Fruit fly (Drosophila melanogaster) whole organism: Measurements from ENCODE around the gene aqz.

Source experiments
- CG8478 ChIP-seq: fragments of >200 bp; optimal IDR thresholded peaks from 2 replicates; lab custom pipeline; 2018; ENCODE audit warnings: inconsistent platforms
- Dll ChIP-seq: fragments of >200 bp; optimal IDR thresholded peaks from 2 replicates; lab custom pipeline; 2017
- EcR ChIP-seq, 2 experiments: fragments of >200 bp; optimal IDR thresholded peaks; 2 replicates each; lab custom pipeline; 2017; ENCODE audit warnings: missing biosample characterization in 2 of 2, missing genetic modification characterization in 2 of 2, missing genetic modification reagents in 2 of 2
- pan ChIP-seq: fragments of >200 bp; optimal IDR thresholded peaks from 2 replicates; lab custom pipeline; 2017
- psq ChIP-seq: fragments of >200 bp; optimal IDR thresholded peaks from 2 replicates; lab custom pipeline; 2017
- usp ChIP-seq: fragments of >200 bp; optimal IDR thresholded peaks from 2 replicates; lab custom pipeline; 2017; ENCODE audit warnings: missing biosample characterization, missing genetic modification characterization, mixed read lengths

Gene aqz

DNA sequence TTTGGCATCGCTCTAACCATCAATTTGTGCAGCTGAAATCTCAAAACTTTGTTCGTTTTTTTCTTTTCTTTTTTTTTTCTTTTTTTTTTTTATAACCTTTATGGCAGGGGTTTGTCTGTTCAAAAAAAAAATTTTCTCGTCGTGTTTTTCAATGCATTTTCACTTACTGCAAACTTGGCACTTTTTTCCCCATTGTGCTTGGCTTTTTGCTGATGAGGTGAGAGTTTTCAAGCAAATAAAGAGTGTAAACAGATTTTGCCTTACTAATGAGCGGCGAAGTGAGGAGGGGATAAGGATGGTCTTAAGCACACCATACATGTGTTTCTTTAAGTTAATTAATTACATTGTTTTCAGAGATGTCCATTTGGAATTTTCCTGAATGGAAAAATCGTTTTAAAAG, 35.8 kb upstream of the aqz start:
- no peak for TF ChIP-seq usp
- no peak for TF ChIP-seq psq (lab: Kevin White, UChicago)
- TF ChIP-seq Dll, result no peak
- no peak for TF ChIP-seq CG8478 (lab: Kevin White, UChicago)
- no peak for TF ChIP-seq EcR (GFP tag; optimal IDR thresholded peaks at IDR 0.05; lab: Kevin White, UChicago)
- no peak for TF ChIP-seq pan (lab: Kevin White, UChicago)

DNA sequence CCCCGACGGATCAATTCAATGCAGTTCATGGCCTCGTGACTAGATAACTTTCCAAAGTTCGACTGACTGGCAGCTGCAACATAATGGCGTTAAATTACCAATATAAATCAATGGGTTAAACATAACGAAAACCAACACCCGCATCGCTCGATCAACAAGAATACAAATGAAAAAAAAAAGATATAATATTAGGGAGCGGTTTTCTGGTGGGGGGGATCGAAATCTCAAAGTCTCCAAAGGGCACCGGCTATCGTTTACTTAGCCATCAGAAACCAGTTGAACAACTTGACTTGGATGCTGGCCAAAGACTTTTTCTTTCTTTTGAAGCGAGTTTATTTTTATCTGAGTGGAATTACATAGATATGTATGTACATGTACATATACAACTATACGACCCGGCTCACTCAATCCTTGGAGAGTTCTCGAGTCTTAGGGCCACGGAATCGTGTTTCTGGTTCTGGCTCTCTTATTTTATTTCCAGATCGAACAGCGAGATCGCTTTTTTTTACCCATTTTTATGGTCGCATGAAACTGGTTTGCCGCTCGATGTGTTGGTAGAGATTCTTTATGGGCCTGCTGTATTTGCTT, 34.2 kb upstream of the aqz start:
- TF ChIP-seq usp (no peak), psq (lab: Kevin White, UChicago) (no peak), CG8478 (lab: Kevin White, UChicago) (no peak), pan (lab: Kevin White, UChicago) (no peak), Dll (no peak), EcR (GFP tag; optimal IDR thresholded peaks at IDR 0.05; lab: Kevin White, UChicago) (no peak)

DNA sequence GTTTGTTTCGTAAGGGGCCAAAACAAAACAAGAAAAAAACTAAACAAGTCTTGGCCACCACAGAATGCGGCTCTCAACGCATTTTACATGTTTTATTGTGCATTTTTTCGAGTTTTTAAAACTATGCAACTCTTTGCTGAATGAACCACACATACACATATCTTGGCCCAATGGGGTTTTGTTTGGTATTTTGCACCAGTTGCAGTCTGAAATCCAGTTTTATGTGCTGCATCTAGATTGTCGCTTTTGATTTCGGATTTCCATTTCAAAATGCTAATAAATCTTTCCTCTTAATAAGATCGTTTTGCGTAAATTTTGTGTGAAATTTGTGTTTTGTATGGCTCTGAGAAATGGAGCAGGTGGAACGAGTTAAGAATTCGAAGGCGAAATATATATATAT, 33.2 kb upstream of the aqz start:
- TF ChIP-seq EcR (GFP tag; optimal IDR thresholded peaks at IDR 0.05; lab: Kevin White, UChicago) (no peak), psq (lab: Kevin White, UChicago) (no peak), usp (no peak), Dll (no peak), pan (lab: Kevin White, UChicago) (no peak), CG8478 (lab: Kevin White, UChicago) (no peak)

- no peak for TF ChIP-seq usp
- TF ChIP-seq pan (lab: Kevin White, UChicago), result no peak
- TF ChIP-seq psq (lab: Kevin White, UChicago), result no peak
- TF ChIP-seq EcR (GFP tag; optimal IDR thresholded peaks at IDR 0.05; lab: Kevin White, UChicago), result no peak
- TF ChIP-seq Dll, result no peak
- no peak for TF ChIP-seq CG8478 (lab: Kevin White, UChicago)
These were observed 32.7 kb upstream of the aqz start for dm6 chr3R:8853197-8853596.

- TF ChIP-seq EcR (GFP tag; optimal IDR thresholded peaks at IDR 0.05; lab: Kevin White, UChicago) (no peak), pan (lab: Kevin White, UChicago) (no peak), Dll (no peak), psq (lab: Kevin White, UChicago) (no peak)
These were observed 30.1 kb upstream of the aqz start for dm6 chr3R:8850616-8851015.

DNA sequence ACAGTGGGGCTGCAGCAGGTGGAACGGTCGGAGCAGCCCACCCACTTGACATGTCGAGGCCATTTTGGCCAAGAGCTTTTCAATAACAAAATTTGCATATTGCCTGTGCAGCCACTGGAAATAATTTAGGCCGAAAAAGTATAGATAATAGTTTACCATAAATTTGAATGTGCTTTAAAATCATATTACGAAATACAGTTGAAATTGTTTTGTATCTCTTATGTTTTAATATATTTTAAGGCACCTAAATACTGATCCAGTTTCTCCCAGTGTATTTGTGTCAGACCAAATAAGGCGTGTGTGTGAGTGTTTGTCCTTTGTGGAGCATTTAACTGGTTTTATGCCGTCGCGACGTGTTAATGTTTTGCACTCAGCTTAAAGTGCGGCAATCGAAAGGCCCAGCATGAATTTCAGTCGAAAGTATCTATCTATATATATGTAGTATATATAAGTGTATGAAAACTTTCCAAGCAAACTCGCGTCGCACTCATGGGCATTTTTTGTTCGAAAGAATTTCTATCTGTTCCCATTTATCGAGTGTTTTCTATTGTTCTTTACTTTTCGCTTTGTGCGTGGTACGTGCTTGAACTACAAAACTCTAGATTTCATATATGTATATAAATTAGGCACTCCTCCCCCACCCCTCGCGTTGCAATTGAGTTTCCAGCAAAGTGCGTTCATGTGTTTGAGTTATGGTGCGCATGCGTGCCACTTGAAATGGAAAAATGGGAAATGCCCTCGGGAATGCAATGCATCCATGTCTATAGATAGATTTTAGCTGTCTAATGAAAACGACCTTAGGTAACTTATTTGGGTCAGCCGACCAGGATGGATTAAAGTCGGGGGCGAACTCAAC, 29.1 kb upstream of the aqz start:
- TF ChIP-seq Dll (no peak), usp (no peak), EcR (GFP tag; optimal IDR thresholded peaks at IDR 0.05; lab: Kevin White, UChicago) (no peak), CG8478 (lab: Kevin White, UChicago) (no peak), psq (lab: Kevin White, UChicago) (no peak), pan (lab: Kevin White, UChicago) (no peak)

DNA sequence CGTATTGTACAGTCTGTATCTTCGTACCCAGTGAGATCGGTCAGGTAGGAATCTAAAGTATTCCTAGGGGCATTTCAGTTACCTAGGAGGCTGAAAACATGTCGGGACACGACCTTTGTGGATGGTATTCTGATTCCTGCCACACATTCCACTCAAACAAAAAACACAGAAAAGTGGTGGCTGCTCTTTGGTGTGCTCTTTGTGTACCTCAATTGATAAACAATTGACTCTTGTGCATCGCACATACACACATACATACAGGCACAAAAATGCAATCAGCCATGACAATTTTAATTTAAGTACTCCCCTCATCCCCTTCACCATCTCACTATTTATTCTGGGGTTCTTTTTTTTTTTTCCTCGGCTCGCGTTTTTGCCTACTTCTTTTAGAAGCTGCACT, 27.7 kb upstream of the aqz start:
- TF ChIP-seq CG8478 (lab: Kevin White, UChicago), result no peak
- TF ChIP-seq Dll, result no peak
- TF ChIP-seq psq (lab: Kevin White, UChicago), result no peak
- no peak for TF ChIP-seq pan (lab: Kevin White, UChicago)
- TF ChIP-seq usp, result no peak
- no peak for TF ChIP-seq EcR (GFP tag; optimal IDR thresholded peaks at IDR 0.05; lab: Kevin White, UChicago)

DNA sequence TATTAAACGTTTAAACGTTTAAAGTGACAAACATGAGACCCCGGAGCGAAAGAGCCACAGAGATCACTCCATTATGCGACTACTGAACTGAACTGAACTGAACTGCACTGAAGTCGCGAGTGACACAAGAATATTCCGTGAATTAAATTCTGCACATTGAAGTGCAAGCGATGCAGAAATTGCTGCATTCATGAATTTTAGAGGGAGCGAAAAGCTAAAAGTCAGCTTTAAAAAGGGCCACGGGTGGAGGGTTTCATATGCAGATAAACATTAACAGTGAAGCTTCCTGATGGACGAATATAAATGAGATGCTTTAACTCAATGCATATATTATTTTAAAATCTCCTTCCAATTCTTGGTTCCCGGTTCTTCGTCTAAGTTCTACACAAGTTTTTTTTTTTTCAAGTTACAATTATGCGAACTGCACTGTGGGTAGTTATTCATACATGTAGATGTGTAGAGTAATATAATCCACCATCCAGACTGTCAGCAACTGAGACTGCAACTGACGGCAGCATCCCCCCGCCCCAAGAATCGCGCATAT, 26.7 kb upstream of the aqz start:
- TF ChIP-seq Dll, result no peak
- no peak for TF ChIP-seq usp
- TF ChIP-seq pan (lab: Kevin White, UChicago), result no peak
- TF ChIP-seq CG8478 (lab: Kevin White, UChicago), result no peak

dm6 chr3R:8846154-8846648, 25.7 kb upstream of the aqz start:
- TF ChIP-seq pan (lab: Kevin White, UChicago) (no peak), CG8478 (lab: Kevin White, UChicago) (no peak), usp (no peak), psq (lab: Kevin White, UChicago) (no peak), Dll (no peak), EcR (GFP tag; optimal IDR thresholded peaks at IDR 0.05; lab: Kevin White, UChicago) (no peak)

- no peak for TF ChIP-seq pan (lab: Kevin White, UChicago)
- no peak for TF ChIP-seq usp
- no peak for TF ChIP-seq psq (lab: Kevin White, UChicago)
- no peak for TF ChIP-seq Dll
- TF ChIP-seq CG8478 (lab: Kevin White, UChicago), result no peak
- TF ChIP-seq EcR (GFP tag; optimal IDR thresholded peaks at IDR 0.05; lab: Kevin White, UChicago), result no peak
These were observed 24.5 kb upstream of the aqz start for dm6 chr3R:8844955-8845354.

dm6 chr3R:8843942-8844637, 23.6 kb upstream of the aqz start:
- TF ChIP-seq psq (lab: Kevin White, UChicago), result no peak
- no peak for TF ChIP-seq EcR (GFP tag; optimal IDR thresholded peaks at IDR 0.05; lab: Kevin White, UChicago)
- no peak for TF ChIP-seq pan (lab: Kevin White, UChicago)

DNA sequence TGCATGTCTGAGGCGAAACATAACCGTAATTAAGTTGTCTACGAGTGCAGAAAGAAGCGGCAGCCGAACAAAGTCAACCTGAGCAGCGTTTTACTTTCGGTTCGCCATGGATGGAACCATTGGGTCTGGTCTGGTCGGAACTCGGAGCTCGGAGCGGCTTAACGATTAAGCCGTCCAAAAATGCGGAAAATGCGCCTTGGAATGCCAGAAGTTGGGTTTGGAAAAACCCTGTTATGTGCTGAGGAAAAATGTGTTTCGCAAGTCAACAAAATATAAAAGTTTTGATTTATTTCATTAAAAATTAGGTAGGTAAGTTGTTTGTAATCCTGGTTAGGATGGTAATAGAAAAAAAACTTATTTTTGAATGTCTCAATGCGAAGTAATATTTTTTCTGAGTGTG, 21.1 kb upstream of the aqz start:
- TF ChIP-seq EcR (GFP tag; optimal IDR thresholded peaks at IDR 0.05; lab: Kevin White, UChicago), result no peak
- TF ChIP-seq pan (lab: Kevin White, UChicago), result no peak
- TF ChIP-seq CG8478 (lab: Kevin White, UChicago), result no peak
- no peak for TF ChIP-seq usp
- TF ChIP-seq Dll, result no peak
- no peak for TF ChIP-seq psq (lab: Kevin White, UChicago)
